Worm (Caenorhabditis elegans): Measurements from ENCODE around the gene F31A3.5.
A peak's percentile ranks its signal among the peaks of the same experiment; 100 is the strongest.

The F31A3.5 gene

ce11 chrX:17518293-17518692 lies 45.1 kb downstream of the F31A3.5 start:
- TF ChIP-seq eor-1 (tag; optimal IDR thresholded peaks at IDR 0.05) (no peak), fkh-10 (GFP tag; optimal IDR thresholded peaks at IDR 0.05) (peak; percentile 49)

DNA sequence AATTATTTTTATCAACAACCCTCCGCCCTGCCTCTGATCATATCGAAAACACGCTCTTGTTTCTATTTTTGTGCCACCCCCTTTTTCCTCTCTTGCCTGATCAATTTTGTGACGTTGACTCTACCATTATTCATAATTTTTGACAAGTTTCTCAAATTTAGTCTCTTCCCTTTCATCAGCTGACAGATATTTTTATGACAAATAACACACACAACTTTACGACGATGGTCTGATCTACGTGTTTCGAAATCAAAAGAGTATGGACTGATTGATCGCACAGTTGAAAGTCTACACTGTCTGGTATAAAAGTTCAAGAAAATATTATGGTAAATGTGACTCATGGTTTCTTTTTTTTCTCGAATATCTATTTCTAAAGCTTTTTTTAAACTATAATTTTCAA lies 45.5 kb downstream of the F31A3.5 start:
- no peak for TF ChIP-seq ceh-28 (tag; optimal IDR thresholded peaks at IDR 0.05)
- no peak for TF ChIP-seq ZK546.5 (tag; optimal IDR thresholded peaks at IDR 0.05)
- TF ChIP-seq ceh-9 (tag; optimal IDR thresholded peaks at IDR 0.05): no peak
- TF ChIP-seq daf-12 (tag; optimal IDR thresholded peaks at IDR 0.05): no peak
- no peak for TF ChIP-seq elt-2 (tag; optimal IDR thresholded peaks at IDR 0.05)
- TF ChIP-seq nhr-11 (tag; optimal IDR thresholded peaks at IDR 0.05): no peak
- no peak for TF ChIP-seq nhr-77 (tag; optimal IDR thresholded peaks at IDR 0.05)
- no peak for TF ChIP-seq lin-39 (tag; optimal IDR thresholded peaks at IDR 0.05)
- TF ChIP-seq egl-5 (tag; optimal IDR thresholded peaks at IDR 0.05): no peak
- no peak for TF ChIP-seq nhr-67 (tag; optimal IDR thresholded peaks at IDR 0.05)
- no peak for TF ChIP-seq tbx-2 (tag; optimal IDR thresholded peaks at IDR 0.05)
- TF ChIP-seq R02D3.7 (tag; optimal IDR thresholded peaks at IDR 0.05): no peak
- no peak for TF ChIP-seq eor-1 (tag; optimal IDR thresholded peaks at IDR 0.05)
- TF ChIP-seq pqm-1 (tag; optimal IDR thresholded peaks at IDR 0.05): no peak
- TF ChIP-seq ceh-82 (tag; optimal IDR thresholded peaks at IDR 0.05): no peak
- TF ChIP-seq zag-1 (tag; optimal IDR thresholded peaks at IDR 0.05): no peak
- TF ChIP-seq elt-1 (tag; optimal IDR thresholded peaks at IDR 0.05): no peak
- no peak for TF ChIP-seq nhr-43 (tag; optimal IDR thresholded peaks at IDR 0.05; ENCODE audit: poor library complexity, severe bottlenecking)
- TF ChIP-seq ztf-11 (tag; optimal IDR thresholded peaks at IDR 0.05): no peak

ce11 chrX:17516941-17517340 lies 46.5 kb downstream of the F31A3.5 start:
- TF ChIP-seq fkh-2 (tag; optimal IDR thresholded peaks at IDR 0.05) (no peak), egl-5 (tag; optimal IDR thresholded peaks at IDR 0.05) (peak; percentile 65), ama-1 (optimal IDR thresholded peaks at IDR 0.05) (peak; percentile 32), nhr-11 (tag; optimal IDR thresholded peaks at IDR 0.05) (no peak), nhr-23 (tag; optimal IDR thresholded peaks at IDR 0.05) (peak; percentile 54), nhr-25 (tag; optimal IDR thresholded peaks at IDR 0.05) (peak; percentile 55), elt-1 (tag; optimal IDR thresholded peaks at IDR 0.05) (peak; percentile 9)

- no peak for TF ChIP-seq nhr-67 (tag; optimal IDR thresholded peaks at IDR 0.05)
- no peak for TF ChIP-seq nhr-43 (tag; optimal IDR thresholded peaks at IDR 0.05; ENCODE audit: poor library complexity, severe bottlenecking)
Measured at ce11 chrX:17516461-17516860, 46.9 kb downstream of the F31A3.5 start.

- peak; percentile 21 for TF ChIP-seq nhr-23 (tag; optimal IDR thresholded peaks at IDR 0.05)
- peak; percentile 57 for TF ChIP-seq nhr-43 (tag; optimal IDR thresholded peaks at IDR 0.05; ENCODE audit: poor library complexity, severe bottlenecking)
- no peak for TF ChIP-seq elt-2 (tag; optimal IDR thresholded peaks at IDR 0.05)
Measured at ce11 chrX:17515207-17515902, 48.1 kb downstream of the F31A3.5 start.

- TF ChIP-seq unc-62 (GFP tag; optimal IDR thresholded peaks at IDR 0.05) (no peak), nhr-28 (tag; optimal IDR thresholded peaks at IDR 0.05) (no peak), pha-4 (tag; optimal IDR thresholded peaks at IDR 0.05) (peak; percentile 63)
Measured at ce11 chrX:17514422-17514821, 49.0 kb downstream of the F31A3.5 start.

DNA sequence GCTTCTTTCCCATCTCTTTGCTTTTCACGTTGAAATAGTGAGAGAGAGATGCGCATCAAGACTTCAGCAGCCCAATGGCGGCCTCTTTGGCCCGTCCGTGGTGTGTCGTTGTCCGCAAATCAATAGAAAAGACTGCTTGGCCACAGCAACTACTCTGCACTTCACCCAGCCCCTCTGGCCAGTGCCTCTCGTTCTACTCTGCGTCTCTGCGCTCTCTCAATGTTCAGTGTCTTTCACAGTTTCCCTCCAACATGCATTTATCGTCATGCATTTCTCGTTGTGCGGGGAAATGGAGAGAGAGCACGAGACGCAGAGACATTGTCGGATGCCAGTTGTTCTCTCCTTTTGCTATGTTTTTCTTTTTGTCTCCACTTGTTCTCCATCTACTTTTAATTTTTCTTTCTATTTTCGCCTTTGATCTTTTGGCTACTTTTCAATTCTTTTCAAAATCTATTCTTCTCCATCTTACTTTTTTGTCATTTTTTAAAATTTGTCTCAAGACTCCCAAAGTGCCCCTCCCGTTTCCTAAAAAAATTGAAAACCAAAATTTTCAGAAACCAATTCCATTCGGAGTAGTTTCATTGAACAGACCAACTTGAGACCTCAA lies 49.8 kb downstream of the F31A3.5 start, which contains the start of gene nhr-1:
Gene nhr-1 (plus strand): TSS at position 557 of the 607 bp plus-strand sequence.
- TF ChIP-seq daf-12 (tag; optimal IDR thresholded peaks at IDR 0.05) (no peak), R02D3.7 (tag; optimal IDR thresholded peaks at IDR 0.05) (peak; percentile 45), snpc-4 (tag; optimal IDR thresholded peaks at IDR 0.05) (peak; percentile 64), fkh-10 (GFP tag; optimal IDR thresholded peaks at IDR 0.05) (peak; percentile 84), nhr-76 (tag; optimal IDR thresholded peaks at IDR 0.05) (no peak), tbx-2 (tag; optimal IDR thresholded peaks at IDR 0.05) (peak; percentile 58), nhr-77 (tag; optimal IDR thresholded peaks at IDR 0.05) (no peak), nfya-1 (tag; optimal IDR thresholded peaks at IDR 0.05; ENCODE audit: insufficient read depth) (peak; percentile 96), jun-1 (tag; optimal IDR thresholded peaks at IDR 0.05) (no peak), lsy-12 (tag; optimal IDR thresholded peaks at IDR 0.05) (peak; percentile 19), ceh-9 (tag; optimal IDR thresholded peaks at IDR 0.05) (no peak), ceh-16 (tag; optimal IDR thresholded peaks at IDR 0.05) (no peak), nhr-11 (tag; optimal IDR thresholded peaks at IDR 0.05) (peak; percentile 65), fos-1 (tag; optimal IDR thresholded peaks at IDR 0.05) (peak; percentile 47), sea-2 (GFP tag; optimal IDR thresholded peaks at IDR 0.05) (peak; percentile 84), ama-1 (optimal IDR thresholded peaks at IDR 0.05) (peak; percentile 37), ceh-82 (tag; optimal IDR thresholded peaks at IDR 0.05) (peak; percentile 15), zag-1 (tag; optimal IDR thresholded peaks at IDR 0.05) (peak; percentile 49), ceh-28 (tag; optimal IDR thresholded peaks at IDR 0.05) (peak; percentile 86), skn-1 (tag; optimal IDR thresholded peaks at IDR 0.05) (peak; percentile 75), ZK546.5 (tag; optimal IDR thresholded peaks at IDR 0.05) (no peak), elt-2 (tag; optimal IDR thresholded peaks at IDR 0.05) (peak; percentile 63), egl-27 (tag; optimal IDR thresholded peaks at IDR 0.05) (peak; percentile 62), unc-62 (GFP tag; optimal IDR thresholded peaks at IDR 0.05) (peak; percentile 75)

Measured in whole organism, L3 larva.